Worm (Caenorhabditis elegans): ENCODE data around the gene C49H3.3.
"Not testable (repeated sequence)": the region's sequence is repeated elsewhere in the genome, so short reads cannot be mapped to it uniquely, and the experiment has no call there.

C49H3.3 gene

ce11 chrIV:7946457-7946856, 22.3 kb downstream of the C49H3.3 start, which contains the start of gene czw-1:
czw-1 (minus strand) TSS chrIV:7946825.
- no peak for TF ChIP-seq dao-5 (tag; optimal IDR thresholded peaks at IDR 0.05)
- TF ChIP-seq him-1 (tag; optimal IDR thresholded peaks at IDR 0.05), result no peak

ce11 chrIV:7946899-7947499, 22.8 kb downstream of the C49H3.3 start, which contains the start of gene F20D12.12:
F20D12.12 (plus strand) TSS chrIV:7947440.
- TF ChIP-seq W03F9.2 (tag; optimal IDR thresholded peaks at IDR 0.05), result peak; percentile 46

- TF ChIP-seq him-1, W03F9.2, dao-5 (tag; optimal IDR thresholded peaks at IDR 0.05): not testable (repeated sequence)
These were observed 24.1 kb downstream of the C49H3.3 start, which contains the start of gene mcm-3AP for ce11 chrIV:7948290-7948689. mcm-3AP (plus strand) TSS chrIV:7948672.

ce11 chrIV:7954006-7954405, 29.9 kb downstream of the C49H3.3 start:
- TF ChIP-seq dao-5 (tag; optimal IDR thresholded peaks at IDR 0.05) (no peak), W03F9.2 (tag; optimal IDR thresholded peaks at IDR 0.05) (no peak), him-1 (tag; optimal IDR thresholded peaks at IDR 0.05) (no peak)

- no peak for TF ChIP-seq dao-5 (tag; optimal IDR thresholded peaks at IDR 0.05)
- no peak for TF ChIP-seq W03F9.2 (tag; optimal IDR thresholded peaks at IDR 0.05)
- TF ChIP-seq him-1 (tag; optimal IDR thresholded peaks at IDR 0.05), result no peak
These were observed 31.7 kb downstream of the C49H3.3 start, which contains the start of gene ceh-19 for ce11 chrIV:7955849-7956248. ceh-19 (minus strand) TSS chrIV:7955949.

- TF ChIP-seq dao-5 (tag; optimal IDR thresholded peaks at IDR 0.05) (no peak), W03F9.2 (tag; optimal IDR thresholded peaks at IDR 0.05) (no peak), him-1 (tag; optimal IDR thresholded peaks at IDR 0.05) (no peak)
These were observed 32.6 kb downstream of the C49H3.3 start, which contains the start of gene csr-1 for ce11 chrIV:7956643-7957317. csr-1 (plus strand) TSS chrIV:7957267.

- no peak for TF ChIP-seq dao-5 (tag; optimal IDR thresholded peaks at IDR 0.05)
- TF ChIP-seq W03F9.2 (tag; optimal IDR thresholded peaks at IDR 0.05), result no peak
- no peak for TF ChIP-seq him-1 (tag; optimal IDR thresholded peaks at IDR 0.05)
These were observed 33.4 kb downstream of the C49H3.3 start, which contains the start of gene frpr-10 for ce11 chrIV:7957504-7957903. frpr-10 (plus strand) TSS chrIV:7957804.

- TF ChIP-seq dao-5 (tag; optimal IDR thresholded peaks at IDR 0.05) (no peak), W03F9.2 (tag; optimal IDR thresholded peaks at IDR 0.05) (no peak), him-1 (tag; optimal IDR thresholded peaks at IDR 0.05) (no peak)
These were observed 33.9 kb downstream of the C49H3.3 start for ce11 chrIV:7958092-7958491.

- no peak for TF ChIP-seq dao-5 (tag; optimal IDR thresholded peaks at IDR 0.05)
- no peak for TF ChIP-seq him-1 (tag; optimal IDR thresholded peaks at IDR 0.05)
- no peak for TF ChIP-seq W03F9.2 (tag; optimal IDR thresholded peaks at IDR 0.05)
These were observed 37.8 kb downstream of the C49H3.3 start for ce11 chrIV:7961889-7962342.

ce11 chrIV:7967006-7967405, 42.9 kb downstream of the C49H3.3 start, which contains the start of gene F57H12.5:
F57H12.5 (plus strand) TSS chrIV:7967306.
- TF ChIP-seq him-1 (tag; optimal IDR thresholded peaks at IDR 0.05), result no peak
- no peak for TF ChIP-seq W03F9.2 (tag; optimal IDR thresholded peaks at IDR 0.05)
- TF ChIP-seq dao-5 (tag; optimal IDR thresholded peaks at IDR 0.05), result no peak

All from whole organism, L4/young adult.